Worm (Caenorhabditis elegans): ENCODE measurements around the gene F21D9.2.

The F21D9.2 gene

ce11 chrV:19262349-19262748 lies at the start of gene F21D9.2:
F21D9.2 (minus strand) TSS chrV:19262449.
- TF ChIP-seq dao-5 (tag; optimal IDR thresholded peaks at IDR 0.05) = no peak
- TF ChIP-seq W03F9.2 (tag; optimal IDR thresholded peaks at IDR 0.05) = no peak
- TF ChIP-seq him-1 (tag; optimal IDR thresholded peaks at IDR 0.05) = no peak

- TF ChIP-seq him-1 (tag; optimal IDR thresholded peaks at IDR 0.05) = no peak
- no peak for TF ChIP-seq W03F9.2 (tag; optimal IDR thresholded peaks at IDR 0.05)
- TF ChIP-seq dao-5 (tag; optimal IDR thresholded peaks at IDR 0.05) = no peak
Measured at ce11 chrV:19311391-19311790, 49.1 kb upstream of the F21D9.2 start, which contains the start of gene C43D7.8. C43D7.8 (minus strand) TSS chrV:19311491.

ce11 chrV:19309591-19309990 lies 47.3 kb upstream of the F21D9.2 start, which contains the start of gene F55C9.11:
F55C9.11 (minus strand) TSS chrV:19309691.
- TF ChIP-seq him-1 (tag; optimal IDR thresholded peaks at IDR 0.05) (no peak), W03F9.2 (tag; optimal IDR thresholded peaks at IDR 0.05) (no peak), dao-5 (tag; optimal IDR thresholded peaks at IDR 0.05) (no peak)

- TF ChIP-seq dao-5 (tag; optimal IDR thresholded peaks at IDR 0.05) = no peak
- TF ChIP-seq W03F9.2 (tag; optimal IDR thresholded peaks at IDR 0.05) = no peak
- TF ChIP-seq him-1 (tag; optimal IDR thresholded peaks at IDR 0.05) = no peak
Measured at ce11 chrV:19308137-19308536, 45.9 kb upstream of the F21D9.2 start.

- TF ChIP-seq him-1 (tag; optimal IDR thresholded peaks at IDR 0.05) (no peak), dao-5 (tag; optimal IDR thresholded peaks at IDR 0.05) (no peak), W03F9.2 (tag; optimal IDR thresholded peaks at IDR 0.05) (no peak)
Measured at ce11 chrV:19306906-19307305, 44.7 kb upstream of the F21D9.2 start, which contains the start of gene F55C9.15. F55C9.15 (minus strand) TSS chrV:19307006.

- TF ChIP-seq dao-5 (tag; optimal IDR thresholded peaks at IDR 0.05) (no peak), W03F9.2 (tag; optimal IDR thresholded peaks at IDR 0.05) (no peak), him-1 (tag; optimal IDR thresholded peaks at IDR 0.05) (no peak)
Measured at ce11 chrV:19303589-19304174, 41.4 kb upstream of the F21D9.2 start, which contains the start of the genes fbxb-63 and fbxb-61. fbxb-63 (minus strand) TSS chrV:19303730. fbxb-61 (plus strand) TSS chrV:19304124.

- no peak for TF ChIP-seq W03F9.2 (tag; optimal IDR thresholded peaks at IDR 0.05)
- no peak for TF ChIP-seq dao-5 (tag; optimal IDR thresholded peaks at IDR 0.05)
- no peak for TF ChIP-seq him-1 (tag; optimal IDR thresholded peaks at IDR 0.05)
Measured at ce11 chrV:19301934-19302333, 39.7 kb upstream of the F21D9.2 start, which contains the start of gene fbxb-62. fbxb-62 (minus strand) TSS chrV:19302034.

ce11 chrV:19299262-19299661 lies 37.0 kb upstream of the F21D9.2 start, which contains the start of gene F55C9.14:
F55C9.14 (plus strand) TSS chrV:19299562.
- no peak for TF ChIP-seq him-1 (tag; optimal IDR thresholded peaks at IDR 0.05)
- TF ChIP-seq dao-5 (tag; optimal IDR thresholded peaks at IDR 0.05) = no peak
- no peak for TF ChIP-seq W03F9.2 (tag; optimal IDR thresholded peaks at IDR 0.05)

ce11 chrV:19297510-19297909 lies 35.3 kb upstream of the F21D9.2 start, which contains the start of gene fbxb-60:
fbxb-60 (plus strand) TSS chrV:19297810.
- TF ChIP-seq W03F9.2 (tag; optimal IDR thresholded peaks at IDR 0.05) = no peak
- TF ChIP-seq him-1 (tag; optimal IDR thresholded peaks at IDR 0.05) = no peak
- no peak for TF ChIP-seq dao-5 (tag; optimal IDR thresholded peaks at IDR 0.05)

- TF ChIP-seq dao-5 (tag; optimal IDR thresholded peaks at IDR 0.05) (no peak), W03F9.2 (tag; optimal IDR thresholded peaks at IDR 0.05) (no peak), him-1 (tag; optimal IDR thresholded peaks at IDR 0.05) (no peak)
Measured at ce11 chrV:19296723-19297122, 34.5 kb upstream of the F21D9.2 start, which contains the start of gene F55C9.6. F55C9.6 (minus strand) TSS chrV:19296823.

- TF ChIP-seq W03F9.2 (tag; optimal IDR thresholded peaks at IDR 0.05) = no peak
- no peak for TF ChIP-seq dao-5 (tag; optimal IDR thresholded peaks at IDR 0.05)
- no peak for TF ChIP-seq him-1 (tag; optimal IDR thresholded peaks at IDR 0.05)
Measured at ce11 chrV:19293025-19293424, 30.8 kb upstream of the F21D9.2 start, which contains the start of gene F55C9.5. F55C9.5 (minus strand) TSS chrV:19293125.

ce11 chrV:19288073-19288805 lies 26.0 kb upstream of the F21D9.2 start, which contains the start of the genes F55C9.3 and fbxb-57:
F55C9.3 (minus strand) TSS chrV:19288173.
fbxb-57 (plus strand) TSS chrV:19288755.
- TF ChIP-seq him-1 (tag; optimal IDR thresholded peaks at IDR 0.05) = no peak
- TF ChIP-seq dao-5 (tag; optimal IDR thresholded peaks at IDR 0.05) = no peak
- TF ChIP-seq W03F9.2 (tag; optimal IDR thresholded peaks at IDR 0.05) = no peak

ce11 chrV:19285921-19286320 lies 23.7 kb upstream of the F21D9.2 start:
- TF ChIP-seq him-1 (tag; optimal IDR thresholded peaks at IDR 0.05) = no peak
- no peak for TF ChIP-seq W03F9.2 (tag; optimal IDR thresholded peaks at IDR 0.05)
- no peak for TF ChIP-seq dao-5 (tag; optimal IDR thresholded peaks at IDR 0.05)

- TF ChIP-seq dao-5 (tag; optimal IDR thresholded peaks at IDR 0.05) = no peak
- TF ChIP-seq him-1 (tag; optimal IDR thresholded peaks at IDR 0.05) = no peak
- no peak for TF ChIP-seq W03F9.2 (tag; optimal IDR thresholded peaks at IDR 0.05)
Measured at ce11 chrV:19282314-19282713, 20.1 kb upstream of the F21D9.2 start, which contains the start of gene fbxb-117. fbxb-117 (plus strand) TSS chrV:19282614.

Data from whole organism, L4/young adult.